Worm (Caenorhabditis elegans) whole organism, L2 larva: ENCODE measurements around the gene pbo-1.

Source experiments
- aly-2 ChIP-seq: fragments of 150-350 bp; optimal IDR thresholded peaks from 2 replicates; lab custom pipeline; 2014; ENCODE audit warnings: missing biosample characterization, missing genetic modification characterization
- nhr-77 ChIP-seq: fragments of 150-350 bp; optimal IDR thresholded peaks from 2 replicates; lab custom pipeline; 2014; ENCODE audit warnings: missing biosample characterization, missing genetic modification characterization
- unc-39 ChIP-seq: fragments of 150-350 bp; optimal IDR thresholded peaks from 2 replicates; lab custom pipeline; 2014; ENCODE audit warnings: missing biosample characterization, missing genetic modification characterization

DNA sequence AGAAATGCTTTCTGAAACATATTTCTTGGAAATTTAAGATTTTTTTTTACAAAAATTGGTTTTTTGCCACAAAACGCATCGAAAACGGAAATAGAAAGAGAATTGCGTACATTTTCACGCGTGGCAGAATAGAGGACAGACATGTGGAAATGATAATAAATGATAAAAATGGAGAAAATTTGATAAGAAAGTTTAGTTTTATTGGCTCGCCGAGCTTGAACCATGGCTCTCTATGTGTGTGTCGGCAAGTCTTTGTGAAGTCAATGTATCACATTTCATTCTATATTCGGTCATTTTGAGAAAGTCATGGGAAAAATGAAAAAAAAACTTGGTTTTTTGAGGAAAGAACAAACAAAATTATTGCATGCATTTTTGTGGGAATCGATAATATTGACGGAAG lies 1.1 kb upstream of the pbo-1 start:
- TF ChIP-seq aly-2 (tag; lab: Kevin White, UChicago) (no peak), nhr-77 (tag; lab: Kevin White, UChicago) (no peak), unc-39 (no peak)
